Fruit fly (Drosophila melanogaster): Measurements from ENCODE around the gene Papss.

- TF ChIP-seq acj6 (GFP tag; optimal IDR thresholded peaks at IDR 0.05), result peak; percentile 60
- peak; percentile 36 for TF ChIP-seq Met (GFP tag; optimal IDR thresholded peaks at IDR 0.05)
- TF ChIP-seq OdsH (GFP tag; optimal IDR thresholded peaks at IDR 0.05), result peak; percentile 67
- peak; percentile 62 for TF ChIP-seq spab (GFP tag; optimal IDR thresholded peaks at IDR 0.05)
- TF ChIP-seq CG6854 (GFP tag; optimal IDR thresholded peaks at IDR 0.05), result no peak
- no peak for TF ChIP-seq Ets21C (GFP tag; optimal IDR thresholded peaks at IDR 0.05)
- TF ChIP-seq CG6276 (GFP tag; optimal IDR thresholded peaks at IDR 0.05), result peak; percentile 55
- TF ChIP-seq topi (GFP tag; optimal IDR thresholded peaks at IDR 0.05), result peak; percentile 15
- TF ChIP-seq CG32006 (GFP tag; optimal IDR thresholded peaks at IDR 0.05), result peak; percentile 80
- peak; percentile 27 for TF ChIP-seq CG8319 (GFP tag; optimal IDR thresholded peaks at IDR 0.05)
- TF ChIP-seq CG11294 (GFP tag; IDR thresholded peaks at IDR 0.05), result no peak
These were observed 53.6 kb downstream of the Papss start for dm6 chr3L:19898547-19899282.

All from whole organism, prepupa.